Worm (Caenorhabditis elegans) whole organism, young adult: ENCODE measurements around the gene C06B3.6.

Experiments
- B0019.2 ChIP-seq: fragments of 200-800 bp; sonication (Bioruptor generic); conservative IDR thresholded peaks from 2 replicates; pipeline ENCODE4 v1.3.6; 2022; ENCODE audit warnings: missing genetic modification reagents, missing genetic modification characterization, missing compliant biosample characterization
- B0336.3 ChIP-seq: fragments of 200-800 bp; sonication (Bioruptor generic); IDR thresholded peaks from 2 replicates; pipeline ENCODE4 v1.3.6; 2022; ENCODE audit warnings: missing genetic modification characterization, missing compliant biosample characterization
- C06A6.2 ChIP-seq: fragments of 200-800 bp; sonication (Bioruptor generic); conservative IDR thresholded peaks from 2 replicates; pipeline ENCODE4 v1.3.6; 2022; ENCODE audit warnings: missing genetic modification characterization, missing compliant biosample characterization
- D2030.7 ChIP-seq: fragments of 200-800 bp; sonication (Bioruptor generic); IDR thresholded peaks from 2 replicates; pipeline ENCODE4 v1.3.6; 2022; ENCODE audit warnings: missing genetic modification reagents, missing genetic modification characterization, missing compliant biosample characterization
- F33H1.4 ChIP-seq: fragments of 200-800 bp; sonication (Bioruptor generic); IDR thresholded peaks from 2 replicates; pipeline ENCODE4 v1.3.6; 2022; ENCODE audit warnings: missing genetic modification reagents, missing genetic modification characterization, missing compliant biosample characterization
- F55B11.4 ChIP-seq: sonication (generic microtip); optimal IDR thresholded peaks from 2 replicates; lab custom pipeline; 2016; ENCODE audit warnings: missing compliant biosample characterization, missing genetic modification characterization, borderline replicate concordance; ENCODE audit not compliant: insufficient read depth
- Y53F4B.3 ChIP-seq: fragments of 200-800 bp; sonication (Bioruptor generic); IDR thresholded peaks from 2 replicates; pipeline ENCODE4 v1.3.6; 2022; ENCODE audit warnings: missing genetic modification reagents, missing genetic modification characterization, missing compliant biosample characterization
- Y67H2A.10 ChIP-seq: fragments of 200-800 bp; sonication (Bioruptor generic); conservative IDR thresholded peaks from 2 replicates; pipeline ENCODE4 v1.3.6; 2022; ENCODE audit warnings: missing genetic modification reagents, missing genetic modification characterization, missing compliant biosample characterization
- Y79H2A.3 ChIP-seq: fragments of 200-800 bp; sonication (Bioruptor generic); conservative IDR thresholded peaks from 2 replicates; pipeline ENCODE4 v1.3.6; 2022; ENCODE audit warnings: missing genetic modification reagents, missing genetic modification characterization, missing compliant biosample characterization
- Y95B8A.8 ChIP-seq: fragments of 200-800 bp; sonication (Bioruptor generic); IDR thresholded peaks from 2 replicates; pipeline ENCODE4 v1.3.6; 2022; ENCODE audit warnings: missing genetic modification reagents, missing genetic modification characterization, missing compliant biosample characterization
- aptf-2 ChIP-seq: fragments of 200-800 bp; sonication (Bioruptor generic); conservative IDR thresholded peaks from 2 replicates; pipeline ENCODE4 v1.3.6; 2022; ENCODE audit warnings: missing genetic modification reagents, missing genetic modification characterization, missing compliant biosample characterization
- attf-5 ChIP-seq: fragments of 200-800 bp; sonication (Bioruptor generic); optimal IDR thresholded peaks from 2 replicates; lab custom pipeline; 2018; ENCODE audit warnings: mild to moderate bottlenecking, missing genetic modification characterization, missing compliant biosample characterization
- attf-6 ChIP-seq: fragments of 200-800 bp; sonication (Bioruptor generic); IDR thresholded peaks from 2 replicates; pipeline ENCODE4 v1.3.6; 2022; ENCODE audit warnings: missing genetic modification reagents, missing genetic modification characterization, missing compliant biosample characterization
- bed-1 ChIP-seq: fragments of 200-800 bp; sonication (Bioruptor generic); IDR thresholded peaks from 2 replicates; pipeline ENCODE4 v1.3.6; 2022; ENCODE audit warnings: missing genetic modification reagents, missing genetic modification characterization, missing compliant biosample characterization
- bed-2 ChIP-seq: fragments of 200-800 bp; sonication (Bioruptor generic); IDR thresholded peaks from 2 replicates; pipeline ENCODE4 v1.3.6; 2022; ENCODE audit warnings: missing genetic modification reagents, missing genetic modification characterization, missing compliant biosample characterization
- ceh-27 ChIP-seq: fragments of 200-800 bp; sonication (Bioruptor generic); optimal IDR thresholded peaks from 2 replicates; lab custom pipeline; 2018; ENCODE audit warnings: mild to moderate bottlenecking, missing genetic modification characterization, moderate library complexity, missing compliant biosample characterization
- dpff-1 ChIP-seq: sonication (generic microtip); optimal IDR thresholded peaks from 2 replicates; lab custom pipeline; 2017; ENCODE audit warnings: mild to moderate bottlenecking, missing genetic modification characterization, missing compliant biosample characterization
- dpl-1 ChIP-seq: fragments of 150-350 bp; optimal IDR thresholded peaks from 2 replicates; lab custom pipeline; 2014; ENCODE audit warnings: missing biosample characterization, missing genetic modification reagents, missing genetic modification characterization
- ekl-4 ChIP-seq: fragments of 200-800 bp; sonication (Bioruptor generic); IDR thresholded peaks from 2 replicates; pipeline ENCODE4 v1.3.6; 2022; ENCODE audit warnings: missing genetic modification reagents, missing genetic modification characterization, missing compliant biosample characterization
- ets-4 ChIP-seq: fragments of 200-800 bp; sonication (Bioruptor generic); optimal IDR thresholded peaks from 2 replicates; lab custom pipeline; 2018; ENCODE audit warnings: mild to moderate bottlenecking, missing genetic modification characterization, missing compliant biosample characterization
- hlh-12 ChIP-seq: sonication (generic microtip); optimal IDR thresholded peaks from 2 replicates; lab custom pipeline; 2016; ENCODE audit warnings: missing genetic modification characterization, missing compliant biosample characterization
- hsf-1 ChIP-seq: fragments of 200-800 bp; sonication (Bioruptor generic); IDR thresholded peaks from 2 replicates; pipeline ENCODE4 v1.3.6; 2022; ENCODE audit warnings: missing genetic modification reagents, missing genetic modification characterization, missing compliant biosample characterization
- let-526 ChIP-seq: fragments of 200-800 bp; sonication (Bioruptor generic); IDR thresholded peaks from 2 replicates; pipeline ENCODE4 v1.3.6; 2022; ENCODE audit warnings: missing genetic modification reagents, missing genetic modification characterization, missing compliant biosample characterization
- let-607 ChIP-seq, 2 experiments: fragments of 200-800 bp in 1 of 2; sonication (Bioruptor generic) in 1 of 2; sonication (generic microtip) in 1 of 2; optimal IDR thresholded peaks; 2 replicates each; lab custom pipeline; 2016 to 2018; ENCODE audit warnings: mild to moderate bottlenecking in 2 of 2, missing compliant biosample characterization in 2 of 2, missing genetic modification characterization in 2 of 2, moderate library complexity in 2 of 2, missing genotype in 1 of 2
- lin-54 ChIP-seq: fragments of 200-800 bp; sonication (Bioruptor generic); optimal IDR thresholded peaks from 2 replicates; lab custom pipeline; 2018; ENCODE audit warnings: mild to moderate bottlenecking, missing genetic modification characterization, missing compliant biosample characterization
- lsl-1 ChIP-seq: fragments of 200-800 bp; sonication (Bioruptor generic); optimal IDR thresholded peaks from 2 replicates; lab custom pipeline; 2018; ENCODE audit warnings: mild to moderate bottlenecking, missing genetic modification characterization, moderate library complexity, missing compliant biosample characterization
- mel-28 ChIP-seq: sonication (generic microtip); optimal IDR thresholded peaks from 2 replicates; lab custom pipeline; 2016; ENCODE audit warnings: borderline replicate concordance, mild to moderate bottlenecking, missing genetic modification characterization, missing compliant biosample characterization
- mxl-1 ChIP-seq: sonication (generic microtip); optimal IDR thresholded peaks from 2 replicates; lab custom pipeline; 2016; ENCODE audit warnings: missing genetic modification characterization, missing compliant biosample characterization
- nfya-1 ChIP-seq: sonication (generic microtip); optimal IDR thresholded peaks from 2 replicates; lab custom pipeline; 2017; ENCODE audit warnings: antibody characterized with exemption, missing compliant biosample characterization, missing genetic modification characterization, borderline replicate concordance; ENCODE audit not compliant: insufficient read depth
- nhr-27 ChIP-seq: fragments of 200-800 bp; sonication (Bioruptor generic); optimal IDR thresholded peaks from 2 replicates; lab custom pipeline; 2018; ENCODE audit warnings: mild to moderate bottlenecking, missing genetic modification characterization, moderate library complexity, missing compliant biosample characterization
- nhr-80 ChIP-seq: sonication (generic microtip); optimal IDR thresholded peaks from 2 replicates; lab custom pipeline; 2016; ENCODE audit warnings: missing genetic modification characterization, missing compliant biosample characterization
- pha-4 ChIP-seq: fragments of 150-350 bp; sonication (generic microtip); optimal IDR thresholded peaks from 2 replicates; lab custom pipeline; 2014; ENCODE audit warnings: missing biosample characterization, missing genetic modification reagents, missing genetic modification characterization
- repo-1 ChIP-seq: sonication (generic microtip); optimal IDR thresholded peaks from 2 replicates; lab custom pipeline; 2017; ENCODE audit warnings: mild to moderate bottlenecking, missing genetic modification characterization, missing compliant biosample characterization
- sdz-38 ChIP-seq: sonication (generic microtip); optimal IDR thresholded peaks from 2 replicates; lab custom pipeline; 2016; ENCODE audit warnings: missing genotype, missing genetic modification characterization, missing compliant biosample characterization
- snpc-1.3 ChIP-seq: sonication (generic microtip); optimal IDR thresholded peaks from 2 replicates; lab custom pipeline; 2017; ENCODE audit warnings: missing genetic modification characterization, mild to moderate bottlenecking, missing compliant biosample characterization, antibody characterized with exemption, moderate library complexity, missing genotype, missing genetic modification reagents; ENCODE audit not compliant: insufficient read depth
- snpc-3.4 ChIP-seq: sonication (generic microtip); optimal IDR thresholded peaks from 2 replicates; lab custom pipeline; 2017; ENCODE audit warnings: missing genetic modification characterization, mild to moderate bottlenecking, missing compliant biosample characterization, antibody characterized with exemption, moderate library complexity, missing genotype, missing genetic modification reagents
- tbx-9 ChIP-seq: sonication (generic microtip); optimal IDR thresholded peaks from 2 replicates; lab custom pipeline; 2016; ENCODE audit warnings: borderline replicate concordance, missing genetic modification characterization, inconsistent platforms, missing compliant biosample characterization
- unc-130 ChIP-seq: sonication (generic microtip); optimal IDR thresholded peaks from 2 replicates; lab custom pipeline; 2016; ENCODE audit warnings: missing genetic modification reagents, missing genetic modification characterization, missing compliant biosample characterization
- xnd-1 ChIP-seq: sonication (generic microtip); optimal IDR thresholded peaks from 2 replicates; lab custom pipeline; 2016; ENCODE audit warnings: missing genotype, missing genetic modification reagents, missing genetic modification characterization, missing compliant biosample characterization
- zim-3 ChIP-seq: sonication (generic microtip); optimal IDR thresholded peaks from 2 replicates; lab custom pipeline; 2017; ENCODE audit warnings: mild to moderate bottlenecking, missing genetic modification characterization, moderate library complexity, missing compliant biosample characterization
- ztf-25 ChIP-seq: fragments of 200-800 bp; sonication (Bioruptor generic); IDR thresholded peaks from 2 replicates; pipeline ENCODE4 v1.3.6; 2022; ENCODE audit warnings: missing genetic modification reagents, missing genetic modification characterization, missing compliant biosample characterization
- ztf-26 ChIP-seq: sonication (generic microtip); optimal IDR thresholded peaks from 2 replicates; lab custom pipeline; 2017; ENCODE audit warnings: missing genetic modification characterization, missing compliant biosample characterization

Gene C06B3.6

ce11 chrV:13889516-13889915, 19.3 kb downstream of the C06B3.6 start, which contains the start of gene spp-12:
TSS of gene spp-12 (plus strand) at chrV:13889816.
- TF ChIP-seq aptf-2 (GFP tag; lab: Robert Waterston, UW) (no peak), ets-4 (no peak), unc-130 (GFP tag; lab: Kevin White, UChicago) (no peak), pha-4 (tag; lab: Kevin White, UChicago) (no peak), zim-3 (tag; lab: Kevin White, UChicago) (no peak), B0336.3 (GFP tag; lab: Robert Waterston, UW) (no peak), snpc-1.3 (tag; lab: Kevin White, UChicago) (no peak), attf-6 (no peak), xnd-1 (tag; lab: Kevin White, UChicago) (no peak), let-607 (tag; optimal IDR thresholded peaks at IDR 0.05; lab: Kevin White, UChicago) (no peak), dpff-1 (tag; lab: Kevin White, UChicago) (no peak), dpl-1 (no peak), lin-54 (GFP tag; lab: Kevin White, UChicago) (no peak), ekl-4 (no peak), mxl-1 (tag; lab: Kevin White, UChicago) (no peak), ceh-27 (GFP tag; lab: Kevin White, UChicago) (no peak), tbx-9 (tag; lab: Kevin White, UChicago) (no peak)

ce11 chrV:13887358-13887757, 21.4 kb downstream of the C06B3.6 start, which contains the start of gene srsx-19:
TSS of gene srsx-19 (plus strand) at chrV:13887658.
- TF ChIP-seq nhr-80, result no peak
- no peak for TF ChIP-seq ekl-4
- TF ChIP-seq attf-6, result no peak
- TF ChIP-seq lsl-1 (GFP tag; lab: Kevin White, UChicago), result no peak
- TF ChIP-seq sdz-38 (tag; lab: Kevin White, UChicago), result no peak
- TF ChIP-seq attf-5, result no peak
- TF ChIP-seq let-526, result no peak
- no peak for TF ChIP-seq Y79H2A.3
- TF ChIP-seq bed-2 (GFP tag; lab: Robert Waterston, UW), result no peak
- no peak for TF ChIP-seq ztf-25
- no peak for TF ChIP-seq Y95B8A.8 (GFP tag; lab: Robert Waterston, UW)
- TF ChIP-seq dpl-1, result no peak
- TF ChIP-seq hlh-12 (tag; lab: Kevin White, UChicago), result no peak
- no peak for TF ChIP-seq nhr-27 (tag; lab: Kevin White, UChicago)

- peak; percentile 73 for TF ChIP-seq F33H1.4 (GFP tag; lab: Robert Waterston, UW)
- TF ChIP-seq D2030.7, result peak; percentile 24; the same call in 1 of the 2 replicates
Observed at ce11 chrV:13882192-13882591, 26.6 kb downstream of the C06B3.6 start.

- no peak for TF ChIP-seq lsl-1 (GFP tag; lab: Kevin White, UChicago)
- no peak for TF ChIP-seq C06A6.2 (GFP tag; lab: Robert Waterston, UW)
- no peak for TF ChIP-seq repo-1 (tag; lab: Kevin White, UChicago)
- no peak for TF ChIP-seq hsf-1
- no peak for TF ChIP-seq ztf-26 (tag; lab: Kevin White, UChicago)
- no peak for TF ChIP-seq Y53F4B.3 (GFP tag; lab: Robert Waterston, UW)
- TF ChIP-seq let-526, result no peak
- TF ChIP-seq F55B11.4 (tag; lab: Kevin White, UChicago), result no peak
- no peak for TF ChIP-seq mel-28 (tag; lab: Kevin White, UChicago)
- TF ChIP-seq snpc-3.4 (tag; lab: Kevin White, UChicago), result no peak
- no peak for TF ChIP-seq nhr-80
- no peak for TF ChIP-seq nfya-1 (tag; lab: Kevin White, UChicago)
- no peak for TF ChIP-seq bed-1 (GFP tag; lab: Robert Waterston, UW)
- no peak for TF ChIP-seq ekl-4
- no peak for TF ChIP-seq attf-6
- no peak for TF ChIP-seq dpff-1 (tag; lab: Kevin White, UChicago)
- no peak for TF ChIP-seq Y79H2A.3
- no peak for TF ChIP-seq Y67H2A.10 (GFP tag; lab: Robert Waterston, UW)
- no peak for TF ChIP-seq B0019.2 (GFP tag; lab: Robert Waterston, UW)
Observed at ce11 chrV:13880607-13881006, 28.2 kb downstream of the C06B3.6 start, which contains the start of gene T22G5.3. TSS of gene T22G5.3 (plus strand) at chrV:13880907.
